Fruit fly (Drosophila melanogaster): Measurements from ENCODE around the gene AOX2.

- TF ChIP-seq toe (GFP tag; optimal IDR thresholded peaks at IDR 0.05) (no peak), pad (GFP tag; optimal IDR thresholded peaks at IDR 0.05) (no peak), CG33017 (tag; optimal IDR thresholded peaks at IDR 0.05) (no peak), Clk (GFP tag; optimal IDR thresholded peaks at IDR 0.05) (no peak), kay (GFP tag; ENCODE audit: borderline replicate concordance) (no peak), CG7101 (tag; optimal IDR thresholded peaks at IDR 0.05) (no peak), CG11617 (GFP tag; optimal IDR thresholded peaks at IDR 0.05) (no peak), ovo (GFP tag; optimal IDR thresholded peaks at IDR 0.05) (no peak), Mnt (GFP tag; optimal IDR thresholded peaks at IDR 0.05) (no peak), Crg-1 (GFP tag; optimal IDR thresholded peaks at IDR 0.05) (no peak), tj (GFP tag; optimal IDR thresholded peaks at IDR 0.05) (no peak), bab1 (GFP tag; optimal IDR thresholded peaks at IDR 0.05) (no peak), Hr96 (GFP tag; optimal IDR thresholded peaks at IDR 0.05) (no peak), CG7045 (GFP tag; optimal IDR thresholded peaks at IDR 0.05) (no peak)
Measured at dm6 chr3R:15556524-15556923, 14.3 kb upstream of the AOX2 start.
